Worm (Caenorhabditis elegans) whole organism, L2 larva: Measurements from ENCODE around the gene T24C4.5.

ENCODE experiments used
- C34F6.9 ChIP-seq: fragments of 150-350 bp; optimal IDR thresholded peaks from 2 replicates; lab custom pipeline; 2014; ENCODE audit warnings: missing biosample characterization, missing genetic modification characterization
- F13H6.1 ChIP-seq: sonication (generic microtip); optimal IDR thresholded peaks from 2 replicates; lab custom pipeline; 2016; ENCODE audit warnings: missing genetic modification characterization, missing compliant biosample characterization
- R02D3.7 ChIP-seq: fragments of 150-350 bp; optimal IDR thresholded peaks from 2 replicates; lab custom pipeline; 2014; ENCODE audit warnings: missing biosample characterization, missing genetic modification characterization
- aly-2 ChIP-seq: fragments of 150-350 bp; optimal IDR thresholded peaks from 2 replicates; lab custom pipeline; 2014; ENCODE audit warnings: missing biosample characterization, missing genetic modification characterization
- ama-1 ChIP-seq: fragments of 150-350 bp; optimal IDR thresholded peaks from 2 replicates; lab custom pipeline; 2018; ENCODE audit warnings: inconsistent platforms
- ceh-16 ChIP-seq: fragments of 150-350 bp; optimal IDR thresholded peaks from 2 replicates; lab custom pipeline; 2014; ENCODE audit warnings: missing biosample characterization, missing genetic modification characterization
- ceh-82 ChIP-seq: fragments of 150-350 bp; optimal IDR thresholded peaks from 2 replicates; lab custom pipeline; 2014; ENCODE audit warnings: missing biosample characterization, missing genetic modification characterization
- crh-2 ChIP-seq: sonication (generic microtip); optimal IDR thresholded peaks from 2 replicates; lab custom pipeline; 2017; ENCODE audit warnings: missing biosample characterization, missing genetic modification characterization
- egl-27 ChIP-seq: sonication (generic microtip); optimal IDR thresholded peaks from 3 replicates; lab custom pipeline; 2017; ENCODE audit warnings: missing biosample characterization, missing genetic modification reagents, missing genetic modification characterization
- elt-1 ChIP-seq: fragments of 150-350 bp; optimal IDR thresholded peaks from 2 replicates; lab custom pipeline; 2014; ENCODE audit warnings: missing biosample characterization, missing genetic modification characterization
- elt-3 ChIP-seq: sonication (generic microtip); optimal IDR thresholded peaks from 2 replicates; lab custom pipeline; 2017; ENCODE audit warnings: missing biosample characterization, missing genetic modification characterization
- gmeb-1 ChIP-seq: fragments of 150-350 bp; optimal IDR thresholded peaks from 2 replicates; lab custom pipeline; 2014; ENCODE audit warnings: missing biosample characterization, missing genetic modification characterization
- lin-13 ChIP-seq: fragments of 150-350 bp; optimal IDR thresholded peaks from 2 replicates; lab custom pipeline; 2014; ENCODE audit warnings: missing biosample characterization, missing genetic modification reagents, missing genetic modification characterization
- lsy-2 ChIP-seq, 2 experiments: fragments of 150-350 bp in 1 of 2; sonication (generic microtip) in 1 of 2; optimal IDR thresholded peaks; 2 replicates each; lab custom pipeline; 2014 to 2017; ENCODE audit warnings: missing biosample characterization in 2 of 2, missing genetic modification characterization in 2 of 2
- mbf-1 ChIP-seq: sonication (generic microtip); optimal IDR thresholded peaks from 2 replicates; lab custom pipeline; 2017; ENCODE audit warnings: missing biosample characterization, missing genetic modification characterization
- mdl-1 ChIP-seq, 2 experiments: fragments of 150-350 bp in 1 of 2; sonication (generic microtip) in 1 of 2; optimal IDR thresholded peaks; 2 replicates each; lab custom pipeline; 2017; ENCODE audit warnings: missing biosample characterization in 2 of 2, missing genetic modification characterization in 2 of 2
- nhr-12 ChIP-seq: fragments of 150-350 bp; optimal IDR thresholded peaks from 2 replicates; lab custom pipeline; 2014; ENCODE audit warnings: missing biosample characterization, missing genetic modification characterization
- nhr-129 ChIP-seq: fragments of 150-350 bp; optimal IDR thresholded peaks from 2 replicates; lab custom pipeline; 2014; ENCODE audit warnings: missing biosample characterization, missing genetic modification characterization
- nhr-21 ChIP-seq: fragments of 150-350 bp; optimal IDR thresholded peaks from 2 replicates; lab custom pipeline; 2014; ENCODE audit warnings: missing biosample characterization, missing genetic modification characterization
- nhr-237 ChIP-seq: fragments of 150-350 bp; optimal IDR thresholded peaks from 2 replicates; lab custom pipeline; 2014; ENCODE audit warnings: missing biosample characterization, missing genetic modification characterization
- nhr-25 ChIP-seq: fragments of 150-350 bp; sonication (generic microtip); optimal IDR thresholded peaks from 3 replicates; lab custom pipeline; 2014; ENCODE audit warnings: missing biosample characterization, missing genetic modification characterization
- nhr-6 ChIP-seq: fragments of 150-350 bp; optimal IDR thresholded peaks from 2 replicates; lab custom pipeline; 2014; ENCODE audit warnings: missing biosample characterization, missing genetic modification characterization
- nhr-77 ChIP-seq: fragments of 150-350 bp; optimal IDR thresholded peaks from 2 replicates; lab custom pipeline; 2014; ENCODE audit warnings: missing biosample characterization, missing genetic modification characterization
- peb-1 ChIP-seq: fragments of 150-350 bp; optimal IDR thresholded peaks from 2 replicates; lab custom pipeline; 2014; ENCODE audit warnings: missing biosample characterization, missing genetic modification characterization
- sma-9 ChIP-seq, 2 experiments: fragments of 150-350 bp in 1 of 2; sonication (generic microtip) in 1 of 2; optimal IDR thresholded peaks; 2 replicates each; lab custom pipeline; 2014 to 2016; ENCODE audit warnings: missing genetic modification characterization in 2 of 2, mild to moderate bottlenecking in 1 of 2, missing biosample characterization in 1 of 2, missing compliant biosample characterization in 1 of 2, missing genetic modification reagents in 1 of 2, moderate library complexity in 1 of 2
- snpc-4 ChIP-seq: fragments of 150-350 bp; optimal IDR thresholded peaks from 2 replicates; lab custom pipeline; 2014; ENCODE audit warnings: missing biosample characterization, missing genetic modification characterization
- unc-39 ChIP-seq: fragments of 150-350 bp; optimal IDR thresholded peaks from 2 replicates; lab custom pipeline; 2014; ENCODE audit warnings: missing biosample characterization, missing genetic modification characterization
- unc-55 ChIP-seq: fragments of 150-350 bp; sonication (generic microtip); optimal IDR thresholded peaks from 3 replicates; lab custom pipeline; 2014; ENCODE audit warnings: missing biosample characterization, missing genetic modification reagents, missing genetic modification characterization
- unc-62 ChIP-seq: fragments of 150-350 bp; optimal IDR thresholded peaks from 2 replicates; lab custom pipeline; 2014; ENCODE audit warnings: missing biosample characterization, missing genetic modification reagents, missing genetic modification characterization
- zag-1 ChIP-seq: fragments of 150-350 bp; optimal IDR thresholded peaks from 2 replicates; lab custom pipeline; 2014; ENCODE audit warnings: missing biosample characterization, missing genetic modification characterization
- ztf-11 ChIP-seq: sonication (generic microtip); optimal IDR thresholded peaks from 2 replicates; lab custom pipeline; 2017; ENCODE audit warnings: missing biosample characterization, missing genetic modification characterization
- ztf-4 ChIP-seq: fragments of 150-350 bp; optimal IDR thresholded peaks from 2 replicates; lab custom pipeline; 2014; ENCODE audit warnings: missing biosample characterization, missing genetic modification characterization

T24C4.5 gene

ce11 chrIII:879634-880033 lies at the start of gene T24C4.5, which contains the start of gene ucr-2.3:
Gene T24C4.5, minus strand, starts transcription at chrIII:879734.
Gene ucr-2.3, plus strand, starts transcription at chrIII:879860.
- TF ChIP-seq peb-1 (tag; lab: Kevin White, UChicago) (no peak), lin-13 (no peak), ztf-4 (tag; lab: Kevin White, UChicago) (no peak)

DNA sequence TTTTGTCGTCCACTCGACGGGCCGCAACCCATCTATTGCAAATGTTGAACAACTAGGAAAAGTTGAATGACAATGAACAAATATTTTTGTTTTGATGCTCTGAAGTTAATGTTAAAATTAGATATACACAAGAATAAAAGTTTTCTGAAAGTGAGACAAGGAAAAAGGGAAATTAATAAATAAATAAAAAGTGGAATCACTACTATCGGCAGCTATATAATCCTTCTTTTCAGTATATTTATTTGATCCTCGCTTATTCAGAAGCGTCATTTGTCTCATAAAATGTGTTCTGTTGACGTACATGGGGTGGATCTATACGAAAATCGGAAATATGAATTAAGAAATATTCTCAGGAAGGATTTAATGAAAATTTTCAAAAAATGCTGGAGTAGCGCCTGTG lies 46.7 kb upstream of the T24C4.5 start, which contains the start of gene pef-1:
TSS of gene pef-1 (minus strand) at position 101 of the 400 bp plus-strand sequence.
- TF ChIP-seq nhr-12 (tag; lab: Kevin White, UChicago) (no peak), aly-2 (tag; lab: Kevin White, UChicago) (no peak), ceh-16 (tag; lab: Kevin White, UChicago) (no peak), nhr-129 (tag; lab: Kevin White, UChicago) (no peak), egl-27 (no peak), snpc-4 (no peak), nhr-25 (tag; lab: Kevin White, UChicago) (no peak), zag-1 (tag; lab: Kevin White, UChicago) (no peak), C34F6.9 (no peak), unc-62 (GFP tag; lab: Kevin White, UChicago) (no peak)
- TF ChIP-seq, all 48 proteins: peak for 0

DNA sequence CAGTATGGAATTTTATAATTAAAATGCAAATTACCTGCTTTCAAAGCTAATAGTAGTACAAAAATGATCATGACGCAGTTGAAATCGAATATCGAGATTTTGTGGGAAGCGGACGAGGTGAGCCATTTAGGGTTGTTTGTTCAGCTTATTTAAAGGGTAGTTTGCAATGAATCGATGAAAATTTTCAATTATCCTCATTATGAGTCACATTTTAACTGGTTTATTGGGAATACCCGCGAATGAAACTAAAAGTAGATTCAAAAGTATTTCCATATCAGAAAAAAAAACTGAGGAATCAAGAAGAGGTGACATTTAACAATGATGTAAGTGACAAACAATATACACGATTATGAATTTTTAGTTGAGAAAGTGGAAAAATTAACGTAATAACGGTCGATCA lies 39.8 kb upstream of the T24C4.5 start, which contains the start of gene F23H11.7:
TSS of gene F23H11.7 (minus strand) at position 101 of the 400 bp plus-strand sequence.
- no peak for TF ChIP-seq nhr-6 (tag; lab: Kevin White, UChicago)
- TF ChIP-seq aly-2 (tag; lab: Kevin White, UChicago), result no peak
- TF ChIP-seq elt-3 (tag; lab: Kevin White, UChicago), result no peak

DNA sequence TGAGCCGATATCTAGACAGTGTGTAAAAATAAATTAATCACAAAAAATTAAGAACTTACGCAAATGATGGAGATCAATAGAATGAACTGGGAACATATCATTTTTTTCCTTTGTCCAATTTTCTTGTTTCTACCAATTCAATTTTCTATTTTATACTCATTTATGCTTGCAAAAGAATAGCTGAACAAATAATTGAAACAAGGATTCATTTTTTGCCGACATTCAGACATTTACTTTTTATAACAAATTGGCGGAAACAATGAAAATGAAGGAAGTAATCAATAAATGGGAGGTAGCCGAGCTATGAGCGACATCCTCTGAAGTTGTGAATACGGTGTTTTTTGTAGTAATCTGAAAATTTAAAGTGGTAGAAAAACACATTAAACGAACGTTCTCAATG lies 37.4 kb upstream of the T24C4.5 start, which contains the start of gene idpp-13:
TSS of gene idpp-13 (minus strand) at position 101 of the 400 bp plus-strand sequence.
- TF ChIP-seq sma-9 (GFP tag; optimal IDR thresholded peaks at IDR 0.05; lab: Kevin White, UChicago) (no peak), sma-9 (tag; optimal IDR thresholded peaks at IDR 0.05; lab: Kevin White, UChicago) (no peak), unc-39 (no peak), peb-1 (tag; lab: Kevin White, UChicago) (no peak)

DNA sequence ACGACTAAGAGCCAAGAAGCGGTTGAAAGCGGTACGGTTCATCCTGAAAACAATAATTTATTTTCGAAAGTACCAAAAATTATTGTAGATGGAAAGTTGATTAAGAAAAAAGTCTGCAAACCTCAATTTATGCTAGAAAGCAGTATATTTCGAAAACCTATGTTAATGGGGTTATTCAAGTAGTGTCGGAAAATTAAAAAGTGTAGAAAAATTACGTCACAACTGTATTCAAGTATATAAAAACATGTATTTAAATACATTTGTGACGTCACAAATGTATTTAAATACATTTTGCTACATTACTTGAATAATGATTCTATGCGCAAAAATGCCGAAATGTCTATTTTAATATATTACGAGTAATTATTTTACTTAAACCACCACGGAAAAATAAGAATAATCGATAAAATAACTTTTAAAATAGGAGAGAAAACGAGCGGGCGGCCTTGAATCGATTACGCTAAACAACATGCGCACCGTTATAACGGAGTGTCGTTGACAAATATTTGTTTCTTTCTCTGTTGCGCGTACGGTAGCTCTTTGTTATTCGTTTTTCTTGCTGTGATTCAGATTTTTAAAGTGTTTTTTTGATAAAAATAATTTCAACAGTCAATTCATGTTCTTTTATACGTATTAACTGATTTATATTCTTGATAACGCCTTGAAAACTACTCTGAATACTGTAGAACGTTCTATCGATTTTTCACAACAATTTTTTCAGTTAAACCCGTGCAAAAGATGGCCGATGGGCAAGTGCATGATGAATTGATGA lies 31.2 kb upstream of the T24C4.5 start, which contains the start of the genes F23H11.5 and bra-2:
TSS of gene F23H11.5 (minus strand) at position 51 of the 772 bp plus-strand sequence.
TSS of gene bra-2 (plus strand) at position 722 of the 772 bp plus-strand sequence.
- TF ChIP-seq nhr-237 (no peak), lsy-2 (tag; optimal IDR thresholded peaks at IDR 0.05; lab: Kevin White, UChicago) (peak in 1 of 2 experiments; percentile 70), R02D3.7 (no peak), lin-13 (no peak), mbf-1 (tag; lab: Kevin White, UChicago) (no peak), crh-2 (tag; lab: Kevin White, UChicago) (peak; percentile 23), elt-3 (tag; lab: Kevin White, UChicago) (no peak), unc-55 (peak; percentile 69), nhr-6 (tag; lab: Kevin White, UChicago) (no peak), ama-1 (lab: Kevin White, UChicago) (no peak), ztf-11 (tag; lab: Kevin White, UChicago) (no peak), elt-1 (tag; lab: Kevin White, UChicago) (no peak), nhr-77 (tag; lab: Kevin White, UChicago) (no peak), gmeb-1 (no peak), snpc-4 (no peak), F13H6.1 (tag; lab: Kevin White, UChicago) (no peak), nhr-21 (tag; lab: Kevin White, UChicago) (no peak), nhr-129 (tag; lab: Kevin White, UChicago) (peak; percentile 4), C34F6.9 (peak; percentile 63), mdl-1 (tag; optimal IDR thresholded peaks at IDR 0.05; lab: Kevin White, UChicago) (no peak), ceh-82 (tag; lab: Kevin White, UChicago) (no peak)
